Fruit fly (Drosophila melanogaster) S2 (cell line): ENCODE measurements around the gene CG42762.

Experiments used
- CG8478 ChIP-seq: fragments of >200 bp; optimal IDR thresholded peaks from 2 replicates; lab custom pipeline; 2018
- CTCF ChIP-seq, 2 experiments: fragments of >200 bp; optimal IDR thresholded peaks; 2 replicates each; lab custom pipeline; 2018

- TF ChIP-seq CG8478 (lab: Kevin White, UChicago) = no peak
- no peak for TF ChIP-seq CTCF (optimal IDR thresholded peaks at IDR 0.05; lab: Kevin White, UChicago)
Measured at dm6 chr2L:8146994-8147661, 3.3 kb upstream of the CG42762 start, which contains the start of gene CG31606.
